Worm (Caenorhabditis elegans) whole organism, L1 larva: ENCODE measurements around the gene F58G6.7.
A peak's percentile ranks its signal among the peaks of the same experiment; 100 is the strongest.
"Not testable (repeated sequence)": the region's sequence is repeated elsewhere in the genome, so short reads cannot be mapped to it uniquely, and the experiment has no call there.

Source experiments
- C34B4.2 ChIP-seq: sonication (generic microtip); optimal IDR thresholded peaks from 2 replicates; lab custom pipeline; 2017; ENCODE audit warnings: mild to moderate bottlenecking, missing genetic modification characterization, missing compliant biosample characterization
- F16B12.6 ChIP-seq: fragments of 150-350 bp; optimal IDR thresholded peaks from 2 replicates; lab custom pipeline; 2014; ENCODE audit warnings: missing biosample characterization, missing genetic modification characterization
- aha-1 ChIP-seq: fragments of 150-350 bp; optimal IDR thresholded peaks from 2 replicates; lab custom pipeline; 2014; ENCODE audit warnings: missing biosample characterization, missing genetic modification characterization
- ceh-8 ChIP-seq: fragments of 200-800 bp; sonication (Bioruptor generic); optimal IDR thresholded peaks from 2 replicates; lab custom pipeline; 2018; ENCODE audit warnings: mild to moderate bottlenecking, missing genetic modification characterization, moderate library complexity, missing compliant biosample characterization
- ceh-90 ChIP-seq: sonication (generic microtip); optimal IDR thresholded peaks from 2 replicates; lab custom pipeline; 2016; ENCODE audit warnings: missing genetic modification characterization, missing compliant biosample characterization
- efl-1 ChIP-seq, 4 experiments: fragments of 150-350 bp; optimal IDR thresholded peaks in 3 of 4; peaks in 1 of 4; 1 replicate in 1 of 4; 2 replicates in 3 of 4; lab custom pipeline; 2014; ENCODE audit warnings: missing biosample characterization in 2 of 4, missing genetic modification characterization in 2 of 4, missing genetic modification reagents in 2 of 4
- elt-2 ChIP-seq: sonication (generic microtip); optimal IDR thresholded peaks from 2 replicates; lab custom pipeline; 2016; ENCODE audit warnings: missing genetic modification characterization, mild to moderate bottlenecking, inconsistent platforms, missing compliant biosample characterization, missing genetic modification reagents
- fkh-10 ChIP-seq: sonication (generic microtip); optimal IDR thresholded peaks from 2 replicates; lab custom pipeline; 2017; ENCODE audit warnings: missing biosample characterization, missing genetic modification reagents, missing genetic modification characterization
- fkh-4 ChIP-seq: sonication (generic microtip); optimal IDR thresholded peaks from 2 replicates; lab custom pipeline; 2016; ENCODE audit warnings: missing compliant biosample characterization, missing genetic modification characterization, borderline replicate concordance
- hlh-4 ChIP-seq: sonication (generic microtip); optimal IDR thresholded peaks from 2 replicates; lab custom pipeline; 2016; ENCODE audit warnings: mild to moderate bottlenecking, missing genetic modification characterization, missing compliant biosample characterization
- lin-15B ChIP-seq: fragments of 150-350 bp; sonication (generic microtip); optimal IDR thresholded peaks from 3 replicates; lab custom pipeline; 2014; ENCODE audit warnings: missing biosample characterization, missing genetic modification characterization
- lin-35 ChIP-seq, 2 experiments: fragments of 150-350 bp; optimal IDR thresholded peaks; 2 replicates each; lab custom pipeline; 2014; ENCODE audit warnings: missing biosample characterization in 2 of 2, missing genetic modification characterization in 2 of 2, missing genetic modification reagents in 2 of 2
- lin-39 ChIP-seq: fragments of 150-350 bp; optimal IDR thresholded peaks from 2 replicates; lab custom pipeline; 2014; ENCODE audit warnings: missing biosample characterization, missing genetic modification reagents, missing genetic modification characterization
- mdl-1 ChIP-seq, 2 experiments: fragments of 150-350 bp; optimal IDR thresholded peaks; 2 replicates each; lab custom pipeline; 2014 to 2017; ENCODE audit warnings: missing biosample characterization in 2 of 2, missing genetic modification characterization in 2 of 2, inconsistent platforms in 1 of 2
- mep-1 ChIP-seq: fragments of 150-350 bp; optimal IDR thresholded peaks from 2 replicates; lab custom pipeline; 2014; ENCODE audit warnings: missing biosample characterization, missing genetic modification characterization
- nhr-11 ChIP-seq: fragments of 150-350 bp; optimal IDR thresholded peaks from 2 replicates; lab custom pipeline; 2014; ENCODE audit warnings: missing biosample characterization, missing genetic modification characterization
- nhr-12 ChIP-seq: sonication (generic microtip); optimal IDR thresholded peaks from 2 replicates; lab custom pipeline; 2017; ENCODE audit warnings: missing biosample characterization, missing genetic modification characterization
- nhr-19 ChIP-seq: fragments of 200-800 bp; sonication (Bioruptor generic); conservative IDR thresholded peaks from 2 replicates; pipeline ENCODE4 v1.3.6; 2022; ENCODE audit warnings: missing genetic modification characterization, missing compliant biosample characterization
- nhr-77 ChIP-seq: fragments of 150-350 bp; optimal IDR thresholded peaks from 2 replicates; lab custom pipeline; 2014; ENCODE audit warnings: missing biosample characterization, missing genetic modification characterization
- nhr-84 ChIP-seq: sonication (generic microtip); optimal IDR thresholded peaks from 2 replicates; lab custom pipeline; 2017; ENCODE audit warnings: missing biosample characterization, missing genetic modification characterization
- nhr-85 ChIP-seq: sonication (generic microtip); peaks from one replicate; lab custom pipeline; 2016; ENCODE audit warnings: missing genetic modification characterization, inconsistent platforms, missing compliant biosample characterization
- snu-23 ChIP-seq: sonication (generic microtip); optimal IDR thresholded peaks from 2 replicates; lab custom pipeline; 2016; ENCODE audit warnings: missing genetic modification characterization, missing compliant biosample characterization
- swsn-7 ChIP-seq: sonication (generic microtip); optimal IDR thresholded peaks from 2 replicates; lab custom pipeline; 2016; ENCODE audit warnings: missing genetic modification characterization, missing compliant biosample characterization
- tlp-1 ChIP-seq: fragments of 150-350 bp; optimal IDR thresholded peaks from 2 replicates; lab custom pipeline; 2014; ENCODE audit warnings: missing biosample characterization, missing genetic modification characterization
- unc-130 ChIP-seq: fragments of 150-350 bp; optimal IDR thresholded peaks from 2 replicates; lab custom pipeline; 2017; ENCODE audit warnings: missing biosample characterization, missing genetic modification characterization, inconsistent platforms
- unc-30 ChIP-seq: sonication (generic microtip); optimal IDR thresholded peaks from 2 replicates; lab custom pipeline; 2017; ENCODE audit warnings: missing biosample characterization, missing genetic modification characterization
- unc-62 ChIP-seq: fragments of 150-350 bp; optimal IDR thresholded peaks from 2 replicates; lab custom pipeline; 2014; ENCODE audit warnings: missing biosample characterization, missing genetic modification reagents, missing genetic modification characterization
- unc-86 ChIP-seq: sonication (generic microtip); optimal IDR thresholded peaks from 2 replicates; lab custom pipeline; 2016; ENCODE audit warnings: missing genetic modification characterization, missing compliant biosample characterization
- xbp-1 ChIP-seq: sonication (generic microtip); optimal IDR thresholded peaks from 2 replicates; lab custom pipeline; 2016; ENCODE audit warnings: missing genetic modification characterization, missing compliant biosample characterization
- ztf-11 ChIP-seq, 2 experiments: sonication (generic microtip); optimal IDR thresholded peaks; 2 replicates each; lab custom pipeline; 2016 to 2017; ENCODE audit warnings: missing genetic modification characterization in 2 of 2, missing biosample characterization in 1 of 2, missing compliant biosample characterization in 1 of 2
- ztf-4 ChIP-seq: fragments of 150-350 bp; optimal IDR thresholded peaks from 2 replicates; lab custom pipeline; 2014; ENCODE audit warnings: missing biosample characterization, missing genetic modification characterization

Gene F58G6.7

DNA sequence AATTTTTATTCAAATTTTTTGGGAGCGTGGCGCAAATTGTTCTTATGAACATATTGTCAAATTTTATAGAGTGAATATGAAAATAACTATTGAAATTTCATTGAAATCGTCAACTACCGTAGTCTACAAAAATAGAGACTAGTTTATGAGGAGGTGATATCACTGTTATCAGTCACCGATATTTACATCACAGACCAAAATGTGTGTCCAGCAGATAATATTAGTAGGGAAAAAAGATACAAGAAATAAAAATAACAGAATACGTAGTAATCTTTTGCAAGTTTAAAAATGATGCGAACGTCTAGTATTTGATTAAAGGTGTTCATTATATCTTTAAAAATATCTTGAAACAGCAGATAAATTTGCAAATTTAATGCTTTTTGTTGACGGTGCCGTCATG, 25.2 kb downstream of the F58G6.7 start:
- TF ChIP-seq ceh-8 (GFP tag; lab: Kevin White, UChicago) (no peak), nhr-85 (tag; lab: Kevin White, UChicago) (peak; percentile 30)

DNA sequence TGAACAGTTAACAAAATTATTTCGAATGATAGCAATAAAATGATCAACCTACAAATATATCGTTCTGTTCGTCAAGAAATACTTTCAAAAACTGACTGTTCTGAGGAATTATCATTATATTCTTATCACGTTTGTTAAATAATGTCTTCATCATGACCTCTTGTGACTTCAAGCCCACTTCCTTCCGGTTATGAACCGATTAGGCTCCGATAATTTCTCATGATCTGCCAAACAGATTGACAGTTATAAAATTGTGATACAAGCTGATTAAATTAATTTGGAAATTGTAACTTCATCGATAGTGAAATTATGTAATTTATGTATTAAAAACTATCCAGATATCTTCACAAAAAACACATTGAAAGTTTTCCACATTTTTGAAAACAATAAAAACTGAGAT, 26.7 kb downstream of the F58G6.7 start, which contains the start of gene ins-8:
Gene ins-8, minus strand, starts transcription at position 101 of the 400 bp plus-strand sequence.
- TF ChIP-seq lin-35 (GFP tag; optimal IDR thresholded peaks at IDR 0.05; lab: Kevin White, UChicago) (no peak), unc-30 (tag; lab: Kevin White, UChicago) (no peak), lin-39 (tag; lab: Kevin White, UChicago) (no peak), unc-130 (tag; lab: Kevin White, UChicago) (no peak), ztf-4 (no peak), lin-15B (tag; lab: Kevin White, UChicago) (no peak)

DNA sequence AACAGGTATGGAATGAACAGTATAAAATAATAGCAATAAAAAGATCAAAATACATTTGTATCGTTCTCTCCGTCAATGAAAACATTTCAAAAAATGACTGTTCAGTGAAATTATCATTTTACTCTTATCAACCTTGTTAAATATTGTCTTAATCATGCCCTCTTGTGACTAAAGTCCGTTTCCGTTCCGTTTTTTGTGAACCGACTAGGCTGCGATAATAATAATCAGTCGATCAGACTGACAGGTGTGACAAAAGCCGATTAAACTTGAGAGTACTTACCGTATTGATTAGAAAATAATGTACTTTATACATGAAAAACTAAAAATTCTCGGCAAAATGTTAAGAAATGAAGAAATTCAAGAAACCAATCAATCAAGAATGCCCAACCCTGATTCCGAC, 28.4 kb downstream of the F58G6.7 start, which contains the start of gene ins-7:
Gene ins-7, minus strand, starts transcription at position 332 of the 400 bp plus-strand sequence.
- TF ChIP-seq elt-2 (tag; lab: Kevin White, UChicago) (peak; percentile 83), ceh-8 (GFP tag; lab: Kevin White, UChicago) (no peak)

DNA sequence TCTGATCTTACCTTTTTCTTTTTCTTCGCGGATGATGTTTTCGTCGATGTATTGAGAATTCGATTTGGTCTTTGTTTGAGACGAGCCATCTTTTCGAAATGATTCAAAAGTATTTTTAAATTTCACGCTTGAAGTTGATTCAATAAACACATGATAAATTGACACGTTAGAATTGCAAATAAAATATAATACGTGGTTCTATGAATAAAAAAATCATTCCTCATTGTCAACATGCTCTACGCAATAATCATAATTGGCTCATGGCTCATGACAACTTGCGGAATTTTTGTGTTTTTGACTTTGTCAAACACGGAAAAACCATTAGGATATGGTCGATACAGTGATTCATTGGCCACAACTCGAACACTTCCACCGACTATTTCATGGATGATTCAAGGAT, 29.3 kb downstream of the F58G6.7 start, which contains the start of the genes htas-1 and ZK1251.3:
Gene htas-1, minus strand, starts transcription at position 101 of the 400 bp plus-strand sequence.
Gene ZK1251.3, plus strand, starts transcription at position 226 of the 400 bp plus-strand sequence.
- TF ChIP-seq swsn-7 (tag; lab: Kevin White, UChicago) (no peak), ztf-11 (tag; optimal IDR thresholded peaks at IDR 0.05; lab: Kevin White, UChicago) (no peak), efl-1 (optimal IDR thresholded peaks at IDR 0.05; lab: Kevin White, UChicago) (no peak), efl-1 (GFP tag; optimal IDR thresholded peaks at IDR 0.05 in 1 of 2; lab: Kevin White, UChicago) (peak in 1 of 2 experiments; percentile 87), xbp-1 (tag; lab: Kevin White, UChicago) (no peak), C34B4.2 (tag; lab: Kevin White, UChicago) (no peak)

DNA sequence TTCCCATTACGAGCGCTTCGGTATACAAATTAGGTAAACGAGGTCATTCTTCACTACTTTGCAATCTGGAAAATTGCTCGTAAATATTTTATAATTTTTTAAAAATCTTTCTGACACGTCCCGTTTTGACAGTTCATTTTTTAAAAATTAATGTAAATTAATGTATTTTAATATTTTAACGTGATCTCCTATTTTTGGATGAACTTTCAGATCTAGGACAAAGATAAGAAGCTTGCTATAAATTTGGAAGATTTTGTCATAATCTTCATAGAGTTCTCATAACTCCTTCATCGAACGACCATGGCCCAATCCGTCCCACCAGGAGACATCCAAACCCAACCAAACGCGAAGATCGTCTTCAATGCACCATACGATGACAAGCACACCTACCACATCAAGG, 34.6 kb downstream of the F58G6.7 start, which contains the start of gene msp-76:
Gene msp-76, plus strand, starts transcription at position 301 of the 400 bp plus-strand sequence.
- TF ChIP-seq unc-62 (GFP tag; lab: Kevin White, UChicago); fkh-4 (tag; lab: Kevin White, UChicago); fkh-10 (GFP tag; lab: Kevin White, UChicago): not testable (repeated sequence)
- TF ChIP-seq, all 84 proteins: peak for 0; not testable (repeated sequence) for 84

DNA sequence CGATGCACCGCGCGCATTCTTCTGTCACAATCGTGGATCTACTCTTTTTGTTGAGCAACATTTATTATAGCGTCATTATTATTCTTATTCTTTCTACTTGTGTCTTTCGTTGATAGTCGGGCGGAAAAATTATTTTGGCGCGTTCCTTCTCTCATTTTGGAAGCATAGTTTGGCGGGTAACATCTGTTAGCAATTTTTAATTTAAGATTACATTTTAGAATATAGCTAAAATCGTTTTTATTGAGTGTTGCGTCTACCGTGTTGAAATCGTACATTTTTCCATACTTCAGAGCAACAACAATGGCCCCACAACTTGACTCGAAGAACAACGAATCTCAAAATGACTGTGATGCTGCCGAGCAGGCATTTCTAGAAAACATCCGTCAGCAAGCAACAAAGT, 36.5 kb downstream of the F58G6.7 start, which contains the start of gene sdz-36:
Gene sdz-36, plus strand, starts transcription at position 301 of the 400 bp plus-strand sequence.
- TF ChIP-seq nhr-77 (tag; lab: Kevin White, UChicago) (no peak), mep-1 (tag; lab: Kevin White, UChicago) (no peak), nhr-84 (tag; lab: Kevin White, UChicago) (no peak), aha-1 (tag; lab: Kevin White, UChicago) (no peak)

DNA sequence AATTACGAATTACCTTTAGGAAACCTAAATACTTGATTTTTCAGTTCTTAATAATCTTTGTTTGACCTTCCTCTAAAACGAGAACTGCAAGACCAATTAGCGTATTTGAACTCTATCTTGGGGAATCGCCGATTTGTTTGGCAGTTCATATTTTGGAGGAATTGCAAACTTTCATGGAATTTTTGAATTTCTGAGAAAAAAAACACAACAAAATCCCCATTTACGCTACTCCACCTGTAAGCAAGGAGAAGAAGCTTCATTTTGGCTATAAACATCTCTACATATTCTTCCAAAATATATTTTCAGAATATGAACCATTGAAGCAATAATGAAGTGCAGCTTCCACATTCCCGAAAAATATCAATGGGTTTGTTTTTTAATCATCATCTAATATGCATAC, 38.8 kb downstream of the F58G6.7 start, which contains the start of gene twk-9:
Gene twk-9, plus strand, starts transcription at position 301 of the 400 bp plus-strand sequence.
- no peak for TF ChIP-seq unc-86 (tag; lab: Kevin White, UChicago)
- no peak for TF ChIP-seq ceh-90 (tag; lab: Kevin White, UChicago)
- TF ChIP-seq mdl-1 (tag; optimal IDR thresholded peaks at IDR 0.05; lab: Kevin White, UChicago): no peak
- no peak for TF ChIP-seq nhr-19 (GFP tag; lab: Robert Waterston, UW)
- no peak for TF ChIP-seq hlh-4 (tag; lab: Kevin White, UChicago)
- no peak for TF ChIP-seq swsn-7 (tag; lab: Kevin White, UChicago)
- TF ChIP-seq nhr-11 (tag; lab: Kevin White, UChicago): no peak
- TF ChIP-seq nhr-12 (tag; lab: Kevin White, UChicago): no peak
- no peak for TF ChIP-seq lin-39 (tag; lab: Kevin White, UChicago)
- no peak for TF ChIP-seq tlp-1 (tag; lab: Kevin White, UChicago)
- TF ChIP-seq F16B12.6 (tag; lab: Kevin White, UChicago): no peak
- no peak for TF ChIP-seq snu-23 (GFP tag; lab: Kevin White, UChicago)
